Worm (Caenorhabditis elegans) whole organism, mixed stage, embryonic: ENCODE results near the gene C18H7.6.
A peak's percentile ranks its signal among the peaks of the same experiment; 100 is the strongest.

Experiments used
- M03D4.4 ChIP-seq: sonication (generic microtip); optimal IDR thresholded peaks from 2 replicates; lab custom pipeline; 2017; ENCODE audit warnings: mild to moderate bottlenecking, missing genetic modification characterization, missing compliant biosample characterization
- bed-3 ChIP-seq: fragments of 200-800 bp; sonication (Bioruptor generic); optimal IDR thresholded peaks from 3 replicates; lab custom pipeline; 2018; ENCODE audit warnings: mild to moderate bottlenecking, missing genetic modification characterization, moderate library complexity, missing compliant biosample characterization
- blmp-1 ChIP-seq: fragments of 150-350 bp; optimal IDR thresholded peaks from 2 replicates; lab custom pipeline; 2014; ENCODE audit warnings: missing biosample characterization, missing genetic modification characterization
- ceh-43 ChIP-seq: fragments of 200-800 bp; sonication (Bioruptor generic); optimal IDR thresholded peaks from 2 replicates; lab custom pipeline; 2018; ENCODE audit warnings: mild to moderate bottlenecking, missing genetic modification characterization, moderate library complexity, missing compliant biosample characterization
- ceh-83 ChIP-seq: fragments of 200-800 bp; sonication (Bioruptor generic); optimal IDR thresholded peaks from 2 replicates; lab custom pipeline; 2018; ENCODE audit warnings: mild to moderate bottlenecking, missing genetic modification characterization, missing compliant biosample characterization
- cnd-1 ChIP-seq: fragments of 200-800 bp; sonication (Bioruptor generic); optimal IDR thresholded peaks from 2 replicates; lab custom pipeline; 2018; ENCODE audit warnings: mild to moderate bottlenecking, missing genetic modification characterization, missing compliant biosample characterization
- elt-3 ChIP-seq: fragments of 150-350 bp; optimal IDR thresholded peaks from 2 replicates; lab custom pipeline; 2014; ENCODE audit warnings: missing biosample characterization, missing genetic modification characterization
- flh-1 ChIP-seq: fragments of 200-800 bp; sonication (Bioruptor generic); optimal IDR thresholded peaks from 2 replicates; lab custom pipeline; 2018; ENCODE audit warnings: mild to moderate bottlenecking, missing genetic modification characterization, moderate library complexity, missing compliant biosample characterization
- ham-2 ChIP-seq: fragments of 200-800 bp; sonication (Bioruptor generic); optimal IDR thresholded peaks from 2 replicates; lab custom pipeline; 2018; ENCODE audit warnings: mild to moderate bottlenecking, missing genetic modification characterization, missing compliant biosample characterization
- hlh-1 ChIP-seq: fragments of 150-350 bp; optimal IDR thresholded peaks from 2 replicates; lab custom pipeline; 2014; ENCODE audit warnings: missing biosample characterization, missing genetic modification reagents, missing genetic modification characterization
- lin-32 ChIP-seq: fragments of 200-800 bp; sonication (Bioruptor generic); optimal IDR thresholded peaks from 2 replicates; lab custom pipeline; 2018; ENCODE audit warnings: mild to moderate bottlenecking, missing genetic modification characterization, missing compliant biosample characterization
- lsy-2 ChIP-seq: fragments of 150-350 bp; optimal IDR thresholded peaks from 2 replicates; lab custom pipeline; 2014; ENCODE audit warnings: missing biosample characterization, missing genetic modification characterization
- mab-5 ChIP-seq: fragments of 150-350 bp; optimal IDR thresholded peaks from 2 replicates; lab custom pipeline; 2014; ENCODE audit warnings: missing biosample characterization, missing genetic modification characterization
- mep-1 ChIP-seq: fragments of 150-350 bp; optimal IDR thresholded peaks from 2 replicates; lab custom pipeline; 2017; ENCODE audit warnings: missing biosample characterization, missing genetic modification reagents, missing genetic modification characterization, inconsistent platforms
- mls-2 ChIP-seq: sonication (generic microtip); optimal IDR thresholded peaks from 2 replicates; lab custom pipeline; 2016; ENCODE audit warnings: mild to moderate bottlenecking, missing genetic modification characterization, moderate library complexity, missing compliant biosample characterization
- nhr-12 ChIP-seq: fragments of 150-350 bp; optimal IDR thresholded peaks from 2 replicates; lab custom pipeline; 2014; ENCODE audit warnings: missing biosample characterization, missing genetic modification characterization
- nhr-2 ChIP-seq: fragments of 150-350 bp; optimal IDR thresholded peaks from 2 replicates; lab custom pipeline; 2014; ENCODE audit warnings: missing biosample characterization, missing genetic modification characterization
- nhr-237 ChIP-seq: fragments of 150-350 bp; optimal IDR thresholded peaks from 2 replicates; lab custom pipeline; 2014; ENCODE audit warnings: missing biosample characterization, missing genetic modification characterization
- nhr-28 ChIP-seq: fragments of 150-350 bp; optimal IDR thresholded peaks from 2 replicates; lab custom pipeline; 2014; ENCODE audit warnings: missing biosample characterization, missing genetic modification characterization
- nhr-76 ChIP-seq: sonication (generic microtip); optimal IDR thresholded peaks from 2 replicates; lab custom pipeline; 2017; ENCODE audit warnings: missing biosample characterization, missing genetic modification characterization
- pha-4 ChIP-seq: fragments of 150-350 bp; optimal IDR thresholded peaks from 2 replicates; lab custom pipeline; 2018; ENCODE audit warnings: missing biosample characterization, missing genetic modification reagents, missing genetic modification characterization
- sem-2 ChIP-seq: fragments of 200-800 bp; sonication (Bioruptor generic); optimal IDR thresholded peaks from 2 replicates; lab custom pipeline; 2018; ENCODE audit warnings: mild to moderate bottlenecking, missing genetic modification characterization, missing compliant biosample characterization
- snpc-4 ChIP-seq: fragments of 150-350 bp; optimal IDR thresholded peaks from 2 replicates; lab custom pipeline; 2014; ENCODE audit warnings: missing biosample characterization, missing genetic modification characterization
- sptf-1 ChIP-seq: sonication (generic microtip); optimal IDR thresholded peaks from 2 replicates; lab custom pipeline; 2017; ENCODE audit warnings: mild to moderate bottlenecking, missing genetic modification characterization, moderate library complexity, missing compliant biosample characterization
- tbx-8 ChIP-seq: fragments of 200-800 bp; sonication (Bioruptor generic); optimal IDR thresholded peaks from 2 replicates; lab custom pipeline; 2018; ENCODE audit warnings: mild to moderate bottlenecking, missing genetic modification characterization, moderate library complexity, missing compliant biosample characterization
- unc-39 ChIP-seq: fragments of 150-350 bp; optimal IDR thresholded peaks from 2 replicates; lab custom pipeline; 2014; ENCODE audit warnings: missing biosample characterization, missing genetic modification characterization
- unc-62 ChIP-seq: fragments of 150-350 bp; optimal IDR thresholded peaks from 2 replicates; lab custom pipeline; 2014; ENCODE audit warnings: missing biosample characterization, missing genetic modification reagents, missing genetic modification characterization
- zip-8 ChIP-seq: fragments of 150-350 bp; optimal IDR thresholded peaks from 2 replicates; lab custom pipeline; 2014; ENCODE audit warnings: missing biosample characterization, missing genetic modification characterization
- ztf-11 ChIP-seq: fragments of 150-350 bp; optimal IDR thresholded peaks from 2 replicates; lab custom pipeline; 2014; ENCODE audit warnings: missing biosample characterization, missing genetic modification characterization

C18H7.6 gene

DNA sequence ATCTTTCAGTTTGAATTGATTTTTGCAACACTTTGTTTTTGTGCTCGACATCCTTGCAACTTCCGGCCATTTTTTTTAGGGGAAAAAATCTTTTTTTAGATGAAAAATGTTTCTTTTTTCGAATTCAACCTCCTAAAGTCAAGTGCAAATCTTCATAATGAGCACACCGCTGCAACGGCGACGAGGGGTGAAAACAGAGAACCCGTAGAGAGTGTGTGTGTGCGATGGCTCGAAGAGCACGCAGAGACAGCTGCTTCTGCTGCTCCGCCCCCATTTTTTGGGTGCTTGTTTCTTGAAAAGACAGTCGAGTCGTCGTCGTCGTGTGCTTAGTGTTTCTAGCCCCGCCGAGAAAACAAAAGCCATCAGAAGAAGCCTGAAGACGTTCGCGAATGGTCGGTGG, 13.8 kb upstream of the C18H7.6 start, which contains the start of gene inx-18:
inx-18 (plus strand) TSS at position 301 of the 400 bp plus-strand sequence.
- TF ChIP-seq hlh-1 (tag; lab: Kevin White, UChicago) (peak; percentile 67), tbx-8 (GFP tag; lab: Kevin White, UChicago) (no peak), mab-5 (no peak), unc-39 (tag; lab: Kevin White, UChicago) (no peak), lsy-2 (tag; lab: Kevin White, UChicago) (no peak)

DNA sequence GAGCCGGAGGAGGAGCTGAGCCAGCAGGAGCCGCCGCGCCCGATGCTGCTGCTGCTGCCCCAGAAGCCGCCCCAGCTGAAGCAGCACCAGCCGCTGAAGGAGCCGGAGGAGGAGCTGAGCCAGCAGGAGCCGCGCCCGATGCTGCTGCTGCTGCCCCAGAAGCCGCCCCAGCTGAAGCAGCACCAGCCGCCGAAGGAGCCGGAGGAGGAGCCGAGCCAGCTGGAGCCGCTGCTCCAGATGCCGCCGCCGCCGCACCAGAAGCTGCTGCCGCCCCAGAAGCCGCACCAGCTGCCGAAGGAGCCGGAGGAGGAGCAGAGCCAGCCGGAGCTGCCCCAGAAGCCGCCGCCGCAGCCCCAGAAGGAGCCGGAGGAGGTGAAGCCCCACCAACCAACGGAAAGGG, 13.1 kb upstream of the C18H7.6 start:
- TF ChIP-seq nhr-2 (tag; lab: Kevin White, UChicago) (no peak), flh-1 (GFP tag; lab: Kevin White, UChicago) (no peak), lsy-2 (tag; lab: Kevin White, UChicago) (no peak), unc-62 (GFP tag; lab: Kevin White, UChicago) (no peak), ham-2 (GFP tag; lab: Kevin White, UChicago) (no peak), mls-2 (tag; lab: Kevin White, UChicago) (peak; percentile 27), sptf-1 (peak; percentile 18), bed-3 (GFP tag; lab: Kevin White, UChicago) (peak; percentile 14), ceh-83 (GFP tag; lab: Kevin White, UChicago) (no peak), blmp-1 (tag; lab: Kevin White, UChicago) (no peak), ztf-11 (no peak)

ce11 chrIV:604817-605216, 12.5 kb upstream of the C18H7.6 start:
- no peak for TF ChIP-seq nhr-28
- TF ChIP-seq lsy-2 (tag; lab: Kevin White, UChicago), result no peak
- no peak for TF ChIP-seq nhr-12 (tag; lab: Kevin White, UChicago)
- no peak for TF ChIP-seq hlh-1 (tag; lab: Kevin White, UChicago)
- TF ChIP-seq blmp-1 (tag; lab: Kevin White, UChicago), result no peak
- TF ChIP-seq cnd-1 (tag; lab: Kevin White, UChicago), result no peak
- no peak for TF ChIP-seq nhr-76
- no peak for TF ChIP-seq nhr-2 (tag; lab: Kevin White, UChicago)
- TF ChIP-seq pha-4 (tag; lab: Kevin White, UChicago), result no peak
- no peak for TF ChIP-seq zip-8
- no peak for TF ChIP-seq M03D4.4 (tag; lab: Kevin White, UChicago)
- TF ChIP-seq ceh-43 (GFP tag; lab: Kevin White, UChicago), result no peak
- TF ChIP-seq snpc-4, result no peak
- TF ChIP-seq sptf-1, result no peak
- no peak for TF ChIP-seq flh-1 (GFP tag; lab: Kevin White, UChicago)

DNA sequence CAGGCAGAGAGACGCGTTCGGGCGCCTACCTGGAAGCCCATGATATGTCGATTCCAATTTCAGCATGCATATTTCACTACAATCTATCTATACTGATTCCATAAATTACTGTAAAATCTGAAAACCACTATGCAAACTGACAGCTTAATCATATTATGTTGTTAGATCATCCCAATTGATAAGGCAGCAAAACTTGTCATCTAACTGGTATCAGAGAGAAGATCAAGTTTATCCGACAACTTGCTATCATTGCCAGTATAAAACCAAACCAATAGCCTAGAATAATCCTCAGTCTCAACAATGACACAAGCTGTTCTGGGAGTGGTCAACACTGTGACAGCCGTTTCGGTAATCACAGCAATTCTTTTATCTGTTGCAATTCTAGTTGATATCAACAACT, 11.9 kb upstream of the C18H7.6 start, which contains the start of gene col-102:
col-102 (plus strand) TSS at position 301 of the 400 bp plus-strand sequence.
- TF ChIP-seq hlh-1 (tag; lab: Kevin White, UChicago) (no peak), mab-5 (no peak), ceh-83 (GFP tag; lab: Kevin White, UChicago) (no peak), lin-32 (GFP tag; lab: Kevin White, UChicago) (no peak), flh-1 (GFP tag; lab: Kevin White, UChicago) (no peak), bed-3 (GFP tag; lab: Kevin White, UChicago) (no peak), tbx-8 (GFP tag; lab: Kevin White, UChicago) (no peak), nhr-237 (no peak), mep-1 (tag; lab: Kevin White, UChicago) (no peak), snpc-4 (no peak), sem-2 (GFP tag; lab: Kevin White, UChicago) (no peak), unc-39 (tag; lab: Kevin White, UChicago) (no peak), blmp-1 (tag; lab: Kevin White, UChicago) (no peak), elt-3 (tag; lab: Kevin White, UChicago) (no peak), nhr-12 (tag; lab: Kevin White, UChicago) (no peak), mls-2 (tag; lab: Kevin White, UChicago) (no peak), M03D4.4 (tag; lab: Kevin White, UChicago) (no peak)

DNA sequence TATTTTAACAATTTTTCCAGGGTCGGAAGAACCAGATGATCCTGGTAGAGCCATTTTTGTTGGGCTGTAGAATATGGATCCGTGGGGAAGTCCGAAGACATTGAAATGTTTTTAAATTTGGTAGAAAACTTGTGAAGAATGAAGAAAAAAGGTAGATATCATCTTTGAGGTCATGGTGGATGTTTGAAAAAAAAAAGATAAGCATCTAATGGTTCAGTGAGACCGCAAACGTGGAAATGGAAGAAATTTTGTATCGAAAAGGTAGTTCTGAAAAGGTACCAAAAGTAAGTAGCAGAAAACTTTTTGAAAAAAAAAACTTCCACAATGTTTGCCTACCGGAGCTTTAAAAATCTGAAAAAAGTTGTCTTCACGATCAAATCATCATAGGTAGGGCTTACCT, 11.3 kb upstream of the C18H7.6 start, which contains the start of gene prmt-4:
prmt-4 (minus strand) TSS at position 101 of the 400 bp plus-strand sequence.
- TF ChIP-seq mab-5, result no peak
- no peak for TF ChIP-seq elt-3 (tag; lab: Kevin White, UChicago)
- TF ChIP-seq sem-2 (GFP tag; lab: Kevin White, UChicago), result no peak
- TF ChIP-seq M03D4.4 (tag; lab: Kevin White, UChicago), result no peak
- no peak for TF ChIP-seq flh-1 (GFP tag; lab: Kevin White, UChicago)
- TF ChIP-seq cnd-1 (tag; lab: Kevin White, UChicago), result no peak
